Fruit fly (Drosophila melanogaster) whole organism: ENCODE data around the gene Or88a.

Experiments
- CG8478 ChIP-seq: fragments of >200 bp; optimal IDR thresholded peaks from 2 replicates; lab custom pipeline; 2018; ENCODE audit warnings: inconsistent platforms
- pan ChIP-seq: fragments of >200 bp; optimal IDR thresholded peaks from 2 replicates; lab custom pipeline; 2017

dm6 chr3R:14125479-14126121 lies 16.4 kb downstream of the Or88a start, which contains the start of the genes 140up and Polr2B:
- no peak for TF ChIP-seq pan
- TF ChIP-seq CG8478, result no peak
